Worm (Caenorhabditis elegans) whole organism, L2 larva: ENCODE results near the gene R01H2.8.

Experiments used
- egl-27 ChIP-seq: sonication (generic microtip); optimal IDR thresholded peaks from 3 replicates; lab custom pipeline; 2017; ENCODE audit warnings: missing biosample characterization, missing genetic modification reagents, missing genetic modification characterization

The R01H2.8 gene

DNA sequence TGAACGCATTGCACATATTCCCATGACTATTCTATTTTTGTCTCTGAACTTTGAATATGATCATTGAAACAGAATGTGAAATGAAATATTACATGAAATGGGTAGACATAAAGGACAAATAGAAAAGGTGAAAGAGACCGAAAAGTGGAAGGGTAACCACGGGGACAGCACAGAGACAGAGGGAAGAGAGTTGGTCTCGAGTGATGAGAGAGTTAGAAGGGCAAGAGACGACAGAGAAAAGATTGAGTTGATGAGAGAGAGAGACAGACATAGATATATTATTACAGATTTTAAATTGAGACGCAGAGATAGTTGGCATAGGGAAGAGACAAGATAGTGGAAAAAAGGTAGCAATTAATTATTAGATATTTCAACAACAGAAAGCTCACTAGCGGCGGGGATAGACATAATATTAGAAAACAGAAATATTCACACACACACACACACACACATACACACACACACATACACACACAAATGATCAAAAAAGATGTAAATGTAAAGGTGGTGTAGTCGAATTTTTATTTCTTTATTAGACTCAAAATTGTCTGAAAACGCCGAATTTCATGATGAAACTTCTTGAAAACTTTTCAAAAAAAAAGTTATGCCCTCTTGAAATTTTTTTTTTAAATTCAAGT is 47.9 kb downstream of the R01H2.8 start (continued):
- TF ChIP-seq egl-27 (tag; lab: Kevin White, UChicago) = peak; percentile 91
